Worm (Caenorhabditis elegans) whole organism, late embryonic: Measurements from ENCODE around the gene F13E9.19.

Experiments used
- F13H6.1 ChIP-seq: sonication (generic microtip); optimal IDR thresholded peaks from 2 replicates; lab custom pipeline; 2016; ENCODE audit warnings: missing genetic modification characterization, missing compliant biosample characterization
- dve-1 ChIP-seq: sonication (generic microtip); optimal IDR thresholded peaks from 2 replicates; lab custom pipeline; 2017; ENCODE audit warnings: antibody characterized with exemption, mild to moderate bottlenecking, missing genetic modification characterization, missing compliant biosample characterization
- nfya-1 ChIP-seq: sonication (generic microtip); optimal IDR thresholded peaks from 2 replicates; lab custom pipeline; 2017; ENCODE audit warnings: missing genetic modification characterization, mild to moderate bottlenecking, missing compliant biosample characterization, antibody characterized with exemption, moderate library complexity
- nhr-11 ChIP-seq: fragments of 150-350 bp; optimal IDR thresholded peaks from 2 replicates; lab custom pipeline; 2014; ENCODE audit warnings: missing biosample characterization, missing genetic modification characterization
- pha-4 ChIP-seq: fragments of 150-350 bp; optimal IDR thresholded peaks from 2 replicates; lab custom pipeline; 2018; ENCODE audit warnings: missing biosample characterization, missing genetic modification reagents, missing genetic modification characterization
- sox-4 ChIP-seq: sonication (generic microtip); optimal IDR thresholded peaks from 2 replicates; lab custom pipeline; 2017; ENCODE audit warnings: mild to moderate bottlenecking, missing genetic modification characterization, inconsistent platforms, missing compliant biosample characterization
- zip-5 ChIP-seq: sonication (generic microtip); optimal IDR thresholded peaks from 2 replicates; lab custom pipeline; 2016; ENCODE audit warnings: missing genetic modification characterization, missing compliant biosample characterization

ce11 chrIV:10896512-10896911 is 2.7 kb upstream of the F13E9.19 start, which contains the start of gene srlf-13:
- TF ChIP-seq dve-1 (tag; lab: Kevin White, UChicago) (no peak), nhr-11 (tag; lab: Kevin White, UChicago) (no peak), F13H6.1 (no peak), sox-4 (tag; lab: Kevin White, UChicago) (no peak), pha-4 (tag; lab: Kevin White, UChicago) (no peak), zip-5 (tag; lab: Kevin White, UChicago) (no peak), nfya-1 (tag; lab: Kevin White, UChicago) (no peak)
